Worm (Caenorhabditis elegans): ENCODE results near the gene C11E4.7.
A peak's percentile ranks its signal among the peaks of the same experiment; 100 is the strongest.

The C11E4.7 gene

DNA sequence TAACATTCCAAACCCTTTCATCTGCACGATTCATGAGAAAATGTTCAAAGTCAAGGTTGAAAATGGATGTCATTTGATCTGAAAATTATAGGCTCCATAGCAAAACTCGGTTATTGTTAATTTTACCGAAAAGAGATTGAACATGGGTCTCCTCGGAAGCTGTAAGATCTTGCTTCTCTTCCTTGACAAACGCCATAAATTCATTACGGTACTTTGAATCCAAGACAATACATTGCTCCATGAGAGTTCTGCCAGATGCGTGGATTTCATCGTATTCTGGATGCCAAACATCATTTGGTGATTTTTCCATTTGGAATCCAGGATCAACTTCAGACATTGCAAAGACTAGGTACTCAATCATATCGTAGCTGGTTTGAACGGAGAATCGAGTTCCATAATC lies 48.9 kb downstream of the C11E4.7 start:
- no peak for TF ChIP-seq T22C8.4 (GFP tag; IDR thresholded peaks at IDR 0.05)
- TF ChIP-seq ztf-29 (GFP tag; IDR thresholded peaks at IDR 0.05), result no peak
- no peak for TF ChIP-seq med-1 (GFP tag; optimal IDR thresholded peaks at IDR 0.05; ENCODE audit: insufficient read depth)
- no peak for TF ChIP-seq ztf-23 (GFP tag; IDR thresholded peaks at IDR 0.05)
- no peak for TF ChIP-seq tab-1 (GFP tag; IDR thresholded peaks at IDR 0.05)
- no peak for TF ChIP-seq flt-1 (GFP tag; IDR thresholded peaks at IDR 0.05)
- no peak for TF ChIP-seq ref-1 (GFP tag; conservative IDR thresholded peaks at IDR 0.05)
- no peak for TF ChIP-seq cog-1 (tag; optimal IDR thresholded peaks at IDR 0.05)
- TF ChIP-seq klf-2 (GFP tag; conservative IDR thresholded peaks at IDR 0.05), result no peak

- TF ChIP-seq klf-2 (GFP tag; conservative IDR thresholded peaks at IDR 0.05) (no peak), cog-1 (tag; optimal IDR thresholded peaks at IDR 0.05) (peak; percentile 5)
These were observed 50.4 kb downstream of the C11E4.7 start for ce11 chrX:9667391-9667790.

DNA sequence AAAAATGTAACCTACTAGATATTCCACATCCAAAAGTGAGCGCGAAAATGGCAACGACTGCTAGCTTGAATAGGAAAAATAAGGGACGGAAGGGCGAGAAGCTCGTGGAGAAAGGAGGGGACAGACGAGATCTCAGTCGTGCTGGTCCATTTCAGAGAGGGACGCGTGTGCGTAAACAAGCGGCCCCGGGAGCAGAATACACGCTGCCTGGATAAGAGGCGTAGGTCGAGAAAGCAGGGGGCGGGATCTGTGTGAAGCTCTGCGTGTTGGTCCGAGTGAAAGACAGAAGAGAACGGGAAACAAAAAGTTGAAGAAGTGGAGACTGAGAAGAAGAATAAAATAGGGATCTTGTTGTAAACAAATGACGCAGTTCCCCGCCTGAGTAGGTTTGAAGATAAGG lies 51.5 kb downstream of the C11E4.7 start, which contains the start of gene T14B1.1:
T14B1.1 (minus strand) TSS at position 170 of the 400 bp plus-strand sequence.
- 0 out of 2 replicates have a peak, but pooled peaks have one; percentile 8 for TF ChIP-seq flt-1 (GFP tag; IDR thresholded peaks at IDR 0.05)
- no peak for TF ChIP-seq klf-2 (GFP tag; conservative IDR thresholded peaks at IDR 0.05)
- no peak for TF ChIP-seq med-1 (GFP tag; optimal IDR thresholded peaks at IDR 0.05; ENCODE audit: insufficient read depth)
- TF ChIP-seq tab-1 (GFP tag; IDR thresholded peaks at IDR 0.05), result 0 out of 2 replicates have a peak, but pooled peaks have one; percentile 11
